Worm (Caenorhabditis elegans) whole organism, L2 larva: ENCODE data around the gene nep-26.

Experiments used
- C34F6.9 ChIP-seq: fragments of 150-350 bp; optimal IDR thresholded peaks from 2 replicates; lab custom pipeline; 2014; ENCODE audit warnings: missing biosample characterization, missing genetic modification characterization
- F13H6.1 ChIP-seq: sonication (generic microtip); optimal IDR thresholded peaks from 2 replicates; lab custom pipeline; 2016; ENCODE audit warnings: missing genetic modification characterization, missing compliant biosample characterization
- R02D3.7 ChIP-seq: fragments of 150-350 bp; optimal IDR thresholded peaks from 2 replicates; lab custom pipeline; 2014; ENCODE audit warnings: missing biosample characterization, missing genetic modification characterization
- Y55F3AM.14 ChIP-seq: fragments of 200-800 bp; sonication (Bioruptor generic); optimal IDR thresholded peaks from 2 replicates; lab custom pipeline; 2018; ENCODE audit warnings: mild to moderate bottlenecking, missing genetic modification characterization, missing compliant biosample characterization
- ZK546.5 ChIP-seq: sonication (generic microtip); optimal IDR thresholded peaks from 2 replicates; lab custom pipeline; 2017; ENCODE audit warnings: missing biosample characterization, missing genetic modification characterization
- alr-1 ChIP-seq: fragments of 150-350 bp; optimal IDR thresholded peaks from 2 replicates; lab custom pipeline; 2014; ENCODE audit warnings: missing biosample characterization, missing genetic modification characterization
- aly-2 ChIP-seq: fragments of 150-350 bp; optimal IDR thresholded peaks from 2 replicates; lab custom pipeline; 2014; ENCODE audit warnings: missing biosample characterization, missing genetic modification characterization
- ama-1 ChIP-seq: fragments of 150-350 bp; optimal IDR thresholded peaks from 2 replicates; lab custom pipeline; 2018; ENCODE audit warnings: inconsistent platforms
- blmp-1 ChIP-seq: sonication (generic microtip); optimal IDR thresholded peaks from 2 replicates; lab custom pipeline; 2017; ENCODE audit warnings: missing genetic modification characterization, mild to moderate bottlenecking, missing compliant biosample characterization, antibody characterized with exemption, moderate library complexity; ENCODE audit not compliant: insufficient read depth
- ceh-16 ChIP-seq: fragments of 150-350 bp; optimal IDR thresholded peaks from 2 replicates; lab custom pipeline; 2014; ENCODE audit warnings: missing biosample characterization, missing genetic modification characterization
- ceh-82 ChIP-seq: fragments of 150-350 bp; optimal IDR thresholded peaks from 2 replicates; lab custom pipeline; 2014; ENCODE audit warnings: missing biosample characterization, missing genetic modification characterization
- crh-2 ChIP-seq: sonication (generic microtip); optimal IDR thresholded peaks from 2 replicates; lab custom pipeline; 2017; ENCODE audit warnings: missing biosample characterization, missing genetic modification characterization
- dmd-4 ChIP-seq: sonication (generic microtip); optimal IDR thresholded peaks from 2 replicates; lab custom pipeline; 2017; ENCODE audit warnings: missing biosample characterization, missing genetic modification characterization
- egl-27 ChIP-seq: sonication (generic microtip); optimal IDR thresholded peaks from 3 replicates; lab custom pipeline; 2017; ENCODE audit warnings: missing biosample characterization, missing genetic modification reagents, missing genetic modification characterization
- elt-1 ChIP-seq: fragments of 150-350 bp; optimal IDR thresholded peaks from 2 replicates; lab custom pipeline; 2014; ENCODE audit warnings: missing biosample characterization, missing genetic modification characterization
- elt-3 ChIP-seq: sonication (generic microtip); optimal IDR thresholded peaks from 2 replicates; lab custom pipeline; 2017; ENCODE audit warnings: missing biosample characterization, missing genetic modification characterization
- fos-1 ChIP-seq: fragments of 150-350 bp; optimal IDR thresholded peaks from 2 replicates; lab custom pipeline; 2014; ENCODE audit warnings: missing biosample characterization, missing genetic modification characterization
- gmeb-1 ChIP-seq: fragments of 150-350 bp; optimal IDR thresholded peaks from 2 replicates; lab custom pipeline; 2014; ENCODE audit warnings: missing biosample characterization, missing genetic modification characterization
- lin-11 ChIP-seq: fragments of 150-350 bp; sonication (generic microtip); optimal IDR thresholded peaks from 2 replicates; lab custom pipeline; 2014; ENCODE audit warnings: missing biosample characterization, missing genetic modification characterization, inconsistent platforms, mixed read lengths
- lin-13 ChIP-seq: fragments of 150-350 bp; optimal IDR thresholded peaks from 2 replicates; lab custom pipeline; 2014; ENCODE audit warnings: missing biosample characterization, missing genetic modification reagents, missing genetic modification characterization
- lin-39 ChIP-seq: fragments of 150-350 bp; optimal IDR thresholded peaks from 2 replicates; lab custom pipeline; 2014; ENCODE audit warnings: missing biosample characterization, missing genetic modification reagents, missing genetic modification characterization
- lsy-2 ChIP-seq, 2 experiments: fragments of 150-350 bp in 1 of 2; sonication (generic microtip) in 1 of 2; optimal IDR thresholded peaks; 2 replicates each; lab custom pipeline; 2014 to 2017; ENCODE audit warnings: missing biosample characterization in 2 of 2, missing genetic modification characterization in 2 of 2
- mab-5 ChIP-seq: fragments of 150-350 bp; optimal IDR thresholded peaks from 2 replicates; lab custom pipeline; 2014; ENCODE audit warnings: missing biosample characterization, missing genetic modification characterization
- mbf-1 ChIP-seq: sonication (generic microtip); optimal IDR thresholded peaks from 2 replicates; lab custom pipeline; 2017; ENCODE audit warnings: missing biosample characterization, missing genetic modification characterization
- mdl-1 ChIP-seq, 2 experiments: fragments of 150-350 bp in 1 of 2; sonication (generic microtip) in 1 of 2; optimal IDR thresholded peaks; 2 replicates each; lab custom pipeline; 2017; ENCODE audit warnings: missing biosample characterization in 2 of 2, missing genetic modification characterization in 2 of 2
- nhr-10 ChIP-seq: sonication (generic microtip); optimal IDR thresholded peaks from 2 replicates; lab custom pipeline; 2017; ENCODE audit warnings: missing biosample characterization, missing genetic modification characterization
- nhr-11 ChIP-seq: fragments of 150-350 bp; optimal IDR thresholded peaks from 2 replicates; lab custom pipeline; 2014; ENCODE audit warnings: missing biosample characterization, missing genetic modification characterization
- nhr-12 ChIP-seq: fragments of 150-350 bp; optimal IDR thresholded peaks from 2 replicates; lab custom pipeline; 2014; ENCODE audit warnings: missing biosample characterization, missing genetic modification characterization
- nhr-129 ChIP-seq: fragments of 150-350 bp; optimal IDR thresholded peaks from 2 replicates; lab custom pipeline; 2014; ENCODE audit warnings: missing biosample characterization, missing genetic modification characterization
- nhr-21 ChIP-seq: fragments of 150-350 bp; optimal IDR thresholded peaks from 2 replicates; lab custom pipeline; 2014; ENCODE audit warnings: missing biosample characterization, missing genetic modification characterization
- nhr-23 ChIP-seq: fragments of 150-350 bp; optimal IDR thresholded peaks from 2 replicates; lab custom pipeline; 2014; ENCODE audit warnings: missing biosample characterization, missing genetic modification reagents, missing genetic modification characterization
- nhr-237 ChIP-seq: fragments of 150-350 bp; optimal IDR thresholded peaks from 2 replicates; lab custom pipeline; 2014; ENCODE audit warnings: missing biosample characterization, missing genetic modification characterization
- nhr-25 ChIP-seq: fragments of 150-350 bp; sonication (generic microtip); optimal IDR thresholded peaks from 3 replicates; lab custom pipeline; 2014; ENCODE audit warnings: missing biosample characterization, missing genetic modification characterization
- nhr-6 ChIP-seq: fragments of 150-350 bp; optimal IDR thresholded peaks from 2 replicates; lab custom pipeline; 2014; ENCODE audit warnings: missing biosample characterization, missing genetic modification characterization
- nhr-77 ChIP-seq: fragments of 150-350 bp; optimal IDR thresholded peaks from 2 replicates; lab custom pipeline; 2014; ENCODE audit warnings: missing biosample characterization, missing genetic modification characterization
- peb-1 ChIP-seq: fragments of 150-350 bp; optimal IDR thresholded peaks from 2 replicates; lab custom pipeline; 2014; ENCODE audit warnings: missing biosample characterization, missing genetic modification characterization
- sem-4 ChIP-seq: fragments of 150-350 bp; optimal IDR thresholded peaks from 2 replicates; lab custom pipeline; 2014; ENCODE audit warnings: missing biosample characterization, missing genetic modification reagents, missing genetic modification characterization
- skn-1 ChIP-seq: sonication (generic microtip); optimal IDR thresholded peaks from 2 replicates; lab custom pipeline; 2017; ENCODE audit warnings: missing biosample characterization, missing genetic modification characterization
- sma-3 ChIP-seq: sonication (generic microtip); optimal IDR thresholded peaks from 2 replicates; lab custom pipeline; 2016; ENCODE audit warnings: missing genetic modification reagents, missing genetic modification characterization, missing compliant biosample characterization
- sma-9 ChIP-seq, 2 experiments: fragments of 150-350 bp in 1 of 2; sonication (generic microtip) in 1 of 2; optimal IDR thresholded peaks; 2 replicates each; lab custom pipeline; 2014 to 2016; ENCODE audit warnings: missing genetic modification characterization in 2 of 2, mild to moderate bottlenecking in 1 of 2, missing biosample characterization in 1 of 2, missing compliant biosample characterization in 1 of 2, missing genetic modification reagents in 1 of 2, moderate library complexity in 1 of 2
- snpc-4 ChIP-seq: fragments of 150-350 bp; optimal IDR thresholded peaks from 2 replicates; lab custom pipeline; 2014; ENCODE audit warnings: missing biosample characterization, missing genetic modification characterization
- unc-39 ChIP-seq: fragments of 150-350 bp; optimal IDR thresholded peaks from 2 replicates; lab custom pipeline; 2014; ENCODE audit warnings: missing biosample characterization, missing genetic modification characterization
- unc-55 ChIP-seq: fragments of 150-350 bp; sonication (generic microtip); optimal IDR thresholded peaks from 3 replicates; lab custom pipeline; 2014; ENCODE audit warnings: missing biosample characterization, missing genetic modification reagents, missing genetic modification characterization
- unc-62 ChIP-seq: fragments of 150-350 bp; optimal IDR thresholded peaks from 2 replicates; lab custom pipeline; 2014; ENCODE audit warnings: missing biosample characterization, missing genetic modification reagents, missing genetic modification characterization
- zag-1 ChIP-seq: fragments of 150-350 bp; optimal IDR thresholded peaks from 2 replicates; lab custom pipeline; 2014; ENCODE audit warnings: missing biosample characterization, missing genetic modification characterization
- ztf-1 ChIP-seq: fragments of 200-800 bp; sonication (Bioruptor generic); conservative IDR thresholded peaks from 2 replicates; pipeline ENCODE4 v1.3.6; 2022; ENCODE audit warnings: missing genetic modification characterization, missing compliant biosample characterization
- ztf-11 ChIP-seq: sonication (generic microtip); optimal IDR thresholded peaks from 2 replicates; lab custom pipeline; 2017; ENCODE audit warnings: missing biosample characterization, missing genetic modification characterization
- ztf-4 ChIP-seq: fragments of 150-350 bp; optimal IDR thresholded peaks from 2 replicates; lab custom pipeline; 2014; ENCODE audit warnings: missing biosample characterization, missing genetic modification characterization

Gene nep-26

DNA sequence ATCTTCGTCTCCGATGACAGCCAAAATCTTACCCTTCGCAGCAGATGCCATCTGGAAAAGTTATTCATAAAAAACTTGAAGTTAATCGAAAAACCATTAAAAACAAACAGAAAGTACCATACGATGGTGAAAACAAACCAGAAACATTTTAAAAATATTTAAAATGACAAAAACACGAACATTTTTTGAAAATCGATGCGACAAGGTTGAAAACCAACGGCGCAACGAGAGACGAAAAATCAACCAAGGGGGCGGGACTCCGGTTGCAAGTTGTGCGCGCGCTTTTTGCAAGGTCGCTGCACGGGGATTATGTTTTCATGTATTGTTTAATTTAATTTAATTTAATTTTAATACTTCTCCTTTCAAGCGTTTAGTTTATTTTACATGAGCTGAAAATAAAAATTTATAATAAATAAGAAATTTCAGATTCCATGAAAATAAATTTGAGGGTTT, 3.8 kb upstream of the nep-26 start, which contains the start of gene vha-9:
Gene vha-9, minus strand, starts transcription at position 51 of the 453 bp plus-strand sequence.
- TF ChIP-seq fos-1 (tag; lab: Kevin White, UChicago): peak; percentile 38
- TF ChIP-seq blmp-1 (tag; lab: Kevin White, UChicago): peak; percentile 38
- peak; percentile 69 for TF ChIP-seq crh-2 (tag; lab: Kevin White, UChicago)
- no peak for TF ChIP-seq ZK546.5 (tag; lab: Kevin White, UChicago)
- TF ChIP-seq lin-13 (GFP tag; lab: Kevin White, UChicago): peak; percentile 79
- peak; percentile 86 for TF ChIP-seq unc-55 (GFP tag; lab: Kevin White, UChicago)
- peak; percentile 81 for TF ChIP-seq gmeb-1 (tag; lab: Kevin White, UChicago)
- TF ChIP-seq mdl-1 (tag; optimal IDR thresholded peaks at IDR 0.05; lab: Kevin White, UChicago): no peak
- no peak for TF ChIP-seq ceh-16
- no peak for TF ChIP-seq nhr-77 (tag; lab: Kevin White, UChicago)
- peak; percentile 80 for TF ChIP-seq sma-9 (GFP tag; optimal IDR thresholded peaks at IDR 0.05; lab: Kevin White, UChicago)
- TF ChIP-seq sma-9 (tag; optimal IDR thresholded peaks at IDR 0.05; lab: Kevin White, UChicago): no peak
- peak; percentile 44 for TF ChIP-seq ama-1 (lab: Kevin White, UChicago)
- no peak for TF ChIP-seq R02D3.7 (tag; lab: Kevin White, UChicago)
- TF ChIP-seq mbf-1 (tag; lab: Kevin White, UChicago): no peak
- peak; percentile 9 for TF ChIP-seq mab-5
- no peak for TF ChIP-seq sem-4 (tag; lab: Kevin White, UChicago)
- TF ChIP-seq unc-39 (tag; lab: Kevin White, UChicago): no peak
- TF ChIP-seq peb-1 (tag; lab: Kevin White, UChicago): no peak
- no peak for TF ChIP-seq nhr-25 (tag; lab: Kevin White, UChicago)
- no peak for TF ChIP-seq aly-2 (tag; lab: Kevin White, UChicago)
- peak; percentile 63 for TF ChIP-seq ztf-4 (tag; lab: Kevin White, UChicago)
- no peak for TF ChIP-seq nhr-23 (tag; lab: Kevin White, UChicago)
- TF ChIP-seq lsy-2 (tag; optimal IDR thresholded peaks at IDR 0.05; lab: Kevin White, UChicago): peak; percentile 13 to 76
- TF ChIP-seq C34F6.9 (tag; lab: Kevin White, UChicago): peak; percentile 71
- no peak for TF ChIP-seq nhr-6 (tag; lab: Kevin White, UChicago)
- no peak for TF ChIP-seq zag-1
- TF ChIP-seq Y55F3AM.14: no peak
- no peak for TF ChIP-seq ztf-1 (GFP tag; lab: Robert Waterston, UW)
- TF ChIP-seq lin-39: no peak
- no peak for TF ChIP-seq nhr-10 (tag; lab: Kevin White, UChicago)
- TF ChIP-seq elt-1 (tag; lab: Kevin White, UChicago): no peak
- TF ChIP-seq skn-1 (tag; lab: Kevin White, UChicago): peak; percentile 51
- no peak for TF ChIP-seq egl-27 (tag; lab: Kevin White, UChicago)
- no peak for TF ChIP-seq nhr-12 (tag; lab: Kevin White, UChicago)
- peak; percentile 39 for TF ChIP-seq snpc-4 (tag; lab: Kevin White, UChicago)
- TF ChIP-seq F13H6.1: peak; percentile 77
- peak; percentile 76 for TF ChIP-seq sma-3 (GFP tag; lab: Kevin White, UChicago)
- TF ChIP-seq unc-62: no peak
- TF ChIP-seq nhr-11 (tag; lab: Kevin White, UChicago): no peak
- TF ChIP-seq elt-3 (tag; lab: Kevin White, UChicago): no peak
- peak; percentile 36 for TF ChIP-seq nhr-21 (tag; lab: Kevin White, UChicago)
- peak; percentile 83 for TF ChIP-seq lin-11 (tag; lab: Kevin White, UChicago)
- TF ChIP-seq nhr-129 (tag; lab: Kevin White, UChicago): peak; percentile 40
- no peak for TF ChIP-seq dmd-4 (tag; lab: Kevin White, UChicago)
- no peak for TF ChIP-seq alr-1 (tag; lab: Kevin White, UChicago)
- TF ChIP-seq nhr-237 (tag; lab: Kevin White, UChicago): no peak
- TF ChIP-seq ztf-11 (tag; lab: Kevin White, UChicago): no peak
- TF ChIP-seq ceh-82 (tag; lab: Kevin White, UChicago): no peak
